Fruit fly (Drosophila melanogaster) whole organism, embryonic: ENCODE data around the gene ac.
A peak's percentile ranks its signal among the peaks of the same experiment; 100 is the strongest.

Source experiments
- B-H1 ChIP-seq: fragments of 200-800 bp; sonication (Bioruptor generic); IDR thresholded peaks from 3 replicates; pipeline ENCODE4 v1.3.6; 2022; ENCODE audit warnings: missing biosample characterization, missing genetic modification characterization
- Bgb ChIP-seq: fragments of 200-800 bp; sonication (Bioruptor generic); IDR thresholded peaks from 2 replicates; pipeline ENCODE4 v1.3.6; 2022; ENCODE audit warnings: missing biosample characterization, missing genetic modification characterization; ENCODE audit not compliant: partially characterized antibody
- CG10209 ChIP-seq: fragments of 200-800 bp; sonication (Bioruptor generic); optimal IDR thresholded peaks from 3 replicates; lab custom pipeline; 2017; ENCODE audit warnings: missing biosample characterization, mild to moderate bottlenecking, missing genetic modification characterization, missing genetic modification reagents
- CG10431 ChIP-seq: fragments of 200-800 bp; sonication (Bioruptor generic); optimal IDR thresholded peaks from 3 replicates; lab custom pipeline; 2018; ENCODE audit warnings: missing biosample characterization, mild to moderate bottlenecking, missing genetic modification characterization
- CG10565 ChIP-seq: fragments of 200-800 bp; sonication (Bioruptor generic); optimal IDR thresholded peaks from 3 replicates; lab custom pipeline; 2016; ENCODE audit warnings: missing biosample characterization, mild to moderate bottlenecking, missing genetic modification characterization
- CG11247 ChIP-seq: fragments of 200-800 bp; sonication (Bioruptor generic); IDR thresholded peaks from 2 replicates; pipeline ENCODE4 v1.3.6; 2022; ENCODE audit warnings: missing biosample characterization, missing genetic modification characterization
- CG11695 ChIP-seq: fragments of 200-800 bp; sonication (Bioruptor generic); IDR thresholded peaks from 3 replicates; pipeline ENCODE4 v1.3.6; 2022; ENCODE audit warnings: missing biosample characterization, missing genetic modification characterization
- CG16779 ChIP-seq: fragments of 200-800 bp; sonication (Bioruptor generic); IDR thresholded peaks from 2 replicates; pipeline ENCODE4 v1.3.6; 2022; ENCODE audit warnings: missing biosample characterization, missing genetic modification characterization
- CG17328 ChIP-seq: fragments of 200-800 bp; sonication (Bioruptor generic); IDR thresholded peaks from 2 replicates; pipeline ENCODE4 v1.3.6; 2022; ENCODE audit warnings: missing biosample characterization, missing genetic modification characterization
- CG1792 ChIP-seq: fragments of 200-800 bp; sonication (Bioruptor generic); optimal IDR thresholded peaks from 2 replicates; lab custom pipeline; 2016; ENCODE audit warnings: missing biosample characterization, missing genetic modification characterization
- CG2116 ChIP-seq: fragments of 200-800 bp; sonication (Bioruptor generic); optimal IDR thresholded peaks from 3 replicates; lab custom pipeline; 2018; ENCODE audit warnings: missing biosample characterization, mild to moderate bottlenecking, missing genetic modification characterization
- CG30431 ChIP-seq: fragments of 200-800 bp; sonication (Bioruptor generic); optimal IDR thresholded peaks from 2 replicates; lab custom pipeline; 2017; ENCODE audit warnings: missing biosample characterization, missing genetic modification characterization
- CG3281 ChIP-seq: fragments of 200-800 bp; sonication (Bioruptor generic); optimal IDR thresholded peaks from 3 replicates; lab custom pipeline; 2017; ENCODE audit warnings: missing biosample characterization, mild to moderate bottlenecking, missing genetic modification characterization
- CG6175 ChIP-seq: fragments of 200-800 bp; sonication (Bioruptor generic); IDR thresholded peaks from 3 replicates; pipeline ENCODE4 v1.3.6; 2022; ENCODE audit warnings: missing biosample characterization, missing genetic modification characterization
- CG6272 ChIP-seq: fragments of 200-800 bp; sonication (Bioruptor generic); IDR thresholded peaks from 2 replicates; pipeline ENCODE4 v1.3.6; 2022; ENCODE audit warnings: missing biosample characterization, missing genetic modification characterization
- CG6654 ChIP-seq: fragments of 200-800 bp; sonication (Bioruptor generic); optimal IDR thresholded peaks from 2 replicates; lab custom pipeline; 2017; ENCODE audit warnings: missing biosample characterization, mild to moderate bottlenecking, missing genetic modification characterization
- CG7839 ChIP-seq: fragments of 200-800 bp; sonication (Bioruptor generic); optimal IDR thresholded peaks from 3 replicates; lab custom pipeline; 2018; ENCODE audit warnings: missing biosample characterization, mild to moderate bottlenecking, missing genetic modification characterization, moderate library complexity
- CG7963 ChIP-seq: fragments of 200-800 bp; sonication (Bioruptor generic); IDR thresholded peaks from 3 replicates; pipeline ENCODE4 v1.3.6; 2022; ENCODE audit warnings: missing biosample characterization, missing genetic modification characterization; ENCODE audit not compliant: partially characterized antibody
- CrebB ChIP-seq: fragments of 200-800 bp; sonication (Bioruptor generic); optimal IDR thresholded peaks from 3 replicates; lab custom pipeline; 2018; ENCODE audit warnings: missing biosample characterization, mild to moderate bottlenecking, missing genetic modification characterization
- D ChIP-seq, 2 experiments: fragments of 200-800 bp in 1 of 2; fragments of >200 bp in 1 of 2; sonication (Bioruptor generic) in 1 of 2; optimal IDR thresholded peaks; 2 replicates in 1 of 2; 3 replicates in 1 of 2; lab custom pipeline; 2017; ENCODE audit warnings: mild to moderate bottlenecking in 1 of 2, missing biosample characterization in 1 of 2, missing genetic modification characterization in 1 of 2, missing genetic modification reagents in 1 of 2
- Dip3 ChIP-seq: fragments of 200-800 bp; sonication (Bioruptor generic); optimal IDR thresholded peaks from 3 replicates; lab custom pipeline; 2016; ENCODE audit warnings: missing biosample characterization, missing genetic modification characterization
- Drgx ChIP-seq: fragments of 200-800 bp; sonication (Bioruptor generic); IDR thresholded peaks from 2 replicates; pipeline ENCODE4 v1.3.6; 2022; ENCODE audit warnings: missing biosample characterization, missing genetic modification characterization
- Gsc ChIP-seq: fragments of 200-800 bp; sonication (Bioruptor generic); IDR thresholded peaks from 2 replicates; pipeline ENCODE4 v1.3.6; 2022; ENCODE audit warnings: missing biosample characterization, missing genetic modification characterization
- H15 ChIP-seq: fragments of 200-800 bp; sonication (Bioruptor generic); IDR thresholded peaks from 3 replicates; pipeline ENCODE4 v1.3.6; 2022; ENCODE audit warnings: missing biosample characterization, missing genetic modification characterization
- HLH3B ChIP-seq: fragments of 200-800 bp; sonication (Bioruptor generic); IDR thresholded peaks from 2 replicates; pipeline ENCODE4 v1.3.6; 2022; ENCODE audit warnings: missing biosample characterization, missing genetic modification characterization
- HmgD ChIP-seq: fragments of 200-800 bp; sonication (Bioruptor generic); optimal IDR thresholded peaks from 3 replicates; lab custom pipeline; 2016; ENCODE audit warnings: missing biosample characterization, missing genetic modification characterization
- HmgZ ChIP-seq: fragments of 200-800 bp; sonication (Bioruptor generic); optimal IDR thresholded peaks from 2 replicates; lab custom pipeline; 2018; ENCODE audit warnings: missing biosample characterization, mild to moderate bottlenecking, missing genetic modification characterization
- Hr39 ChIP-seq: fragments of >200 bp; optimal IDR thresholded peaks from 2 replicates; lab custom pipeline; 2017
- Jarid2 ChIP-seq: fragments of 200-800 bp; sonication (Bioruptor generic); optimal IDR thresholded peaks from 3 replicates; lab custom pipeline; 2017; ENCODE audit warnings: mild to moderate bottlenecking, missing biosample characterization, missing genetic modification reagents, missing genetic modification characterization
- Lhr ChIP-seq: fragments of 200-800 bp; sonication (Bioruptor generic); optimal IDR thresholded peaks from 3 replicates; lab custom pipeline; 2017; ENCODE audit warnings: mild to moderate bottlenecking, missing biosample characterization, missing genetic modification reagents, missing genetic modification characterization
- Lpt ChIP-seq: fragments of >200 bp; optimal IDR thresholded peaks from 2 replicates; lab custom pipeline; 2018; ENCODE audit warnings: missing biosample characterization, missing genetic modification characterization
- NC2β ChIP-seq: fragments of 200-800 bp; sonication (Bioruptor generic); optimal IDR thresholded peaks from 2 replicates; lab custom pipeline; 2016; ENCODE audit warnings: missing biosample characterization, missing genetic modification characterization
- Ravus ChIP-seq: fragments of 200-800 bp; sonication (Bioruptor generic); IDR thresholded peaks from 2 replicates; pipeline ENCODE4 v1.3.6; 2022; ENCODE audit warnings: missing biosample characterization, missing genetic modification characterization
- Sox102F ChIP-seq: fragments of 200-800 bp; sonication (Bioruptor generic); optimal IDR thresholded peaks from 2 replicates; lab custom pipeline; 2018; ENCODE audit warnings: missing biosample characterization, mild to moderate bottlenecking, missing genetic modification characterization, moderate library complexity
- aop ChIP-seq: fragments of 200-800 bp; sonication (Bioruptor generic); IDR thresholded peaks from 2 replicates; pipeline ENCODE4 v1.3.6; 2022; ENCODE audit warnings: missing biosample characterization, missing genetic modification characterization
- bbx ChIP-seq: fragments of 200-800 bp; sonication (Bioruptor generic); IDR thresholded peaks from 2 replicates; pipeline ENCODE4 v1.3.6; 2022; ENCODE audit warnings: missing biosample characterization, missing genetic modification characterization; ENCODE audit not compliant: partially characterized antibody
- dpn ChIP-seq, 2 experiments: fragments of 200-800 bp; sonication (Bioruptor generic); optimal IDR thresholded peaks; 3 replicates each; lab custom pipeline; 2016; ENCODE audit warnings: missing biosample characterization in 2 of 2, missing genetic modification characterization in 2 of 2
- gem ChIP-seq: fragments of 200-800 bp; sonication (Bioruptor generic); optimal IDR thresholded peaks from 2 replicates; lab custom pipeline; 2019; ENCODE audit warnings: missing biosample characterization, mild to moderate bottlenecking, missing genetic modification characterization, moderate library complexity
- h ChIP-seq: fragments of >200 bp; optimal IDR thresholded peaks from 2 replicates; lab custom pipeline; 2017
- pb ChIP-seq: fragments of 200-800 bp; sonication (Bioruptor generic); optimal IDR thresholded peaks from 3 replicates; lab custom pipeline; 2016; ENCODE audit warnings: missing biosample characterization, missing genetic modification characterization
- pnt ChIP-seq: fragments of 200-800 bp; sonication (Bioruptor generic); optimal IDR thresholded peaks from 3 replicates; lab custom pipeline; 2016; ENCODE audit warnings: missing biosample characterization, missing genetic modification characterization
- prd ChIP-seq, 3 experiments: fragments of >200 bp in 2 of 3; fragments of 200-800 bp in 1 of 3; sonication (Bioruptor generic) in 1 of 3; optimal IDR thresholded peaks in 2 of 3; IDR thresholded peaks in 1 of 3; 2 replicates in 2 of 3; 3 replicates in 1 of 3; pipeline versions ENCODE4 v1.3.6 to Lab custom; 2017 to 2022; ENCODE audit warnings: missing biosample characterization in 1 of 3, missing genetic modification characterization in 1 of 3
- scrt ChIP-seq: fragments of 200-800 bp; sonication (Bioruptor generic); optimal IDR thresholded peaks from 2 replicates; lab custom pipeline; 2018; ENCODE audit warnings: missing biosample characterization, mild to moderate bottlenecking, missing genetic modification characterization, moderate library complexity
- sima ChIP-seq: fragments of 200-800 bp; sonication (Bioruptor generic); optimal IDR thresholded peaks from 2 replicates; lab custom pipeline; 2016; ENCODE audit warnings: missing biosample characterization, missing genetic modification characterization
- sqz ChIP-seq: fragments of 200-800 bp; sonication (Bioruptor generic); optimal IDR thresholded peaks from 3 replicates; lab custom pipeline; 2018; ENCODE audit warnings: missing biosample characterization, mild to moderate bottlenecking, missing genetic modification characterization
- sug ChIP-seq: fragments of 200-800 bp; optimal IDR thresholded peaks from 2 replicates; lab custom pipeline; 2019; ENCODE audit warnings: missing biosample characterization, mild to moderate bottlenecking, missing genetic modification characterization, moderate library complexity
- tap ChIP-seq: fragments of 200-800 bp; optimal IDR thresholded peaks from 3 replicates; lab custom pipeline; 2019; ENCODE audit warnings: missing biosample characterization, mild to moderate bottlenecking, missing genetic modification characterization, moderate library complexity
- unc-4 ChIP-seq: fragments of 200-800 bp; sonication (Bioruptor generic); IDR thresholded peaks from 2 replicates; pipeline ENCODE4 v1.3.6; 2022; ENCODE audit warnings: missing biosample characterization, missing genetic modification characterization; ENCODE audit not compliant: partially characterized antibody
- vfl ChIP-seq: fragments of 200-800 bp; sonication (Bioruptor generic); optimal IDR thresholded peaks from 2 replicates; lab custom pipeline; 2016; ENCODE audit warnings: missing biosample characterization, missing genetic modification characterization
- zen ChIP-seq: fragments of 200-800 bp; sonication (Bioruptor generic); optimal IDR thresholded peaks from 3 replicates; lab custom pipeline; 2018; ENCODE audit warnings: missing biosample characterization, mild to moderate bottlenecking, missing genetic modification characterization, moderate library complexity

Gene ac

DNA sequence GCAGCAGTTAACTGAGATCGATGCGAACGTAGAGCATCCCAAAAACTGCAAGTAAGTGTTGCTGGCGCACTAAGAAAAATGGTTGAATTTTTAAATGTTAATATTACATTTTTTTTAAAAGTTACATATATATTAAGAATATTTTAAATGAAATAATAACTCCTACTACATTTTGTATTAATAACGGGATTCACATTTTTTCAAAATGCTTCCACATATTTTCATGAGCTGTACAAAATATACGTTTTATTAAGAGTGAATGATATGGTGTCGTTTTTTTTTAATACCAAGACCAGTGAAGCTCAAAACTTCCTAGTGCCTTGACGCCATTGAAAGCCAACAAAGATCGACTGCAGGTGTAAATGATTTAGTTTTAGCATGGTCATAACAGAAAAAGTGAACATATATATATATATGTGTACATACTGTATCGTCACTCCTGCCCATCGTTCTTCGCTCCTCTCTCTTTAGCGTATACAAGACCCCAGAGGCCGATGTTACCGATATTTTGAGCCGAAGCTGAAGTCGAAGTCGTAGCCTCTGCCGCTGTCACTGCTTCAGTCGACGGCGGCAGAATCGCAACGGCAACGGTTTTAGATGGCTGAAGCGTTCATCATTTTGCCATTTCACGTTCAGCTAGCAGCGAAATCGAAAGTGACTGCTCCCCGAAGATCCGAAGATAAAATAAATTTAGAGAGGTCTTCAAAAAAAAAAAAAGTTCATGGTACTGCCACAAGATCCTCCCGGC, 27.2 kb upstream of the ac start (continued):
- TF ChIP-seq Drgx (GFP tag; lab: Robert Waterston, UW) (peak; percentile 50; the same call in 1 of the 2 replicates), pnt (no peak), unc-4 (GFP tag; lab: Robert Waterston, UW) (no peak), CG6654 (GFP tag; lab: Kevin White, UChicago) (no peak), vfl (no peak), scrt (GFP tag; lab: Kevin White, UChicago) (no peak), Bgb (GFP tag; lab: Robert Waterston, UW) (no peak), sug (no peak), H15 (GFP tag; lab: Robert Waterston, UW) (no peak), HmgZ (tag; lab: Kevin White, UChicago) (no peak), dpn (GFP tag; optimal IDR thresholded peaks at IDR 0.05; lab: Kevin White, UChicago) (no peak), D (optimal IDR thresholded peaks at IDR 0.05; lab: Kevin White, UChicago) (no peak), D (GFP tag; optimal IDR thresholded peaks at IDR 0.05; lab: Kevin White, UChicago) (no peak), CG7839 (tag; lab: Kevin White, UChicago) (peak; percentile 13), pb (GFP tag; lab: Kevin White, UChicago) (no peak), Hr39 (no peak), CG7963 (GFP tag; lab: Robert Waterston, UW) (no peak), CG11695 (GFP tag; lab: Robert Waterston, UW) (no peak), Sox102F (GFP tag; lab: Kevin White, UChicago) (peak; percentile 60), prd (optimal IDR thresholded peaks at IDR 0.05; lab: Kevin White, UChicago) (no peak), prd (GFP tag; IDR thresholded peaks at IDR 0.05; lab: Robert Waterston, UW) (no peak), CG17328 (GFP tag; lab: Robert Waterston, UW) (0 out of 2 replicates have a peak, but pooled peaks have one; percentile 18), Jarid2 (GFP tag; lab: Kevin White, UChicago) (no peak), CG10431 (no peak), NC2β (GFP tag; lab: Kevin White, UChicago) (no peak), CG2116 (GFP tag; lab: Kevin White, UChicago) (no peak), CG6272 (GFP tag; lab: Robert Waterston, UW) (no peak), CrebB (tag; lab: Kevin White, UChicago) (no peak), gem (tag; lab: Kevin White, UChicago) (peak; percentile 55), aop (no peak), Lpt (no peak), HLH3B (GFP tag; lab: Robert Waterston, UW) (no peak), CG6175 (GFP tag; lab: Robert Waterston, UW) (no peak), zen (no peak), CG10209 (GFP tag; lab: Kevin White, UChicago) (no peak), CG11247 (GFP tag; lab: Robert Waterston, UW) (no peak), CG30431 (GFP tag; lab: Kevin White, UChicago) (no peak), HmgD (no peak), sima (no peak), CG10565 (GFP tag; lab: Kevin White, UChicago) (no peak), CG16779 (GFP tag; lab: Robert Waterston, UW) (no peak), CG1792 (GFP tag; lab: Kevin White, UChicago) (no peak), h (lab: Kevin White, UChicago) (no peak), sqz (no peak), bbx (GFP tag; lab: Robert Waterston, UW) (peak; percentile 35; the same call in 1 of the 2 replicates), Lhr (no peak), Ravus (GFP tag; lab: Robert Waterston, UW) (no peak), CG3281 (GFP tag; lab: Kevin White, UChicago) (no peak), Gsc (GFP tag; lab: Robert Waterston, UW) (no peak), Dip3 (GFP tag; lab: Kevin White, UChicago) (no peak), tap (no peak), B-H1 (GFP tag; lab: Robert Waterston, UW) (no peak)
